Fruit fly (Drosophila melanogaster): ENCODE data around the gene CG13282.

CG13282 gene

DNA sequence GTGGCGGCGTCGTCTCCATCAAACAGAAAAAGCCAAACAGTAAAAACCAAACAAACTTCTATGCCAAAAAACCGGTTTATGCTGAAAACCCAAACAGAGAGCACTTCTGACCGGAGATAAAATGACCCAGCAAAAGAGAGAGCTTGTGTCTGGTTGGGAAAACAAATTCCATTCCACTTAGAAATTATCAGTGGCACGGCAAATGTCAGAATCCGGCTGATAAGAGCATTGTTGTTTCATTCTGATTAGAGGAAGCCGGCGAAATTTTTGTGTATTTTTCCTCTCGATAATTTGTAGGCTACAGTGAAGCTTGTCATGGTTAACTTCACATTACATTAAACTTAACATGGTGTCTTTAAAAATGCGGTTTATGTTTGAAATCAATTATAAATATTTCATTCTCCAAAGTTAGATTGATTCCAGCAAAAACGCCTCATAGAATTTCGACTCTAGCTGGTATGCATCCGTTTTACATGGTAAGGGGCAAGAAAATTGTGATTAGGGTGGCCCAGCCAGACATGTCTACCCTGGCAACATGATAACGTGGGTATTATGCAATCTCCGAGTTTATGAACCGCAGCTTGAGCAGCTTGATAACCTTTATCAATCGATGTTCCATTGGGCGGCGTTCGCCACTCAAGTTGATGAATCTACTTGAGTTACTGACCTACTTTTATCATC is 16.7 kb downstream of the CG13282 start (continued):
- peak; percentile 62; the same call in 1 of the 3 replicates for TF ChIP-seq CG6175 (GFP tag; IDR thresholded peaks at IDR 0.05)
- TF ChIP-seq BtbVII (GFP tag; optimal IDR thresholded peaks at IDR 0.05) = peak; percentile 36
- TF ChIP-seq dysf (GFP tag; IDR thresholded peaks at IDR 0.05) = peak; percentile 59; the same call in 2 of the 3 replicates
- no peak for TF ChIP-seq ac (GFP tag; optimal IDR thresholded peaks at IDR 0.05)
- peak; percentile 27 for TF ChIP-seq CG2678 (tag; optimal IDR thresholded peaks at IDR 0.05)
- no peak for TF ChIP-seq Mrtf (GFP tag; IDR thresholded peaks at IDR 0.05)
- peak; percentile 37 for TF ChIP-seq CG14014 (GFP tag; IDR thresholded peaks at IDR 0.05)
- peak; percentile 5 for TF ChIP-seq CG4820 (GFP tag; optimal IDR thresholded peaks at IDR 0.05)
- 0 out of 2 replicates have a peak, but pooled peaks have one; percentile 30 for TF ChIP-seq seq (GFP tag; IDR thresholded peaks at IDR 0.05)
- TF ChIP-seq Ets65A (GFP tag) = peak; percentile 94
- peak; percentile 8 for TF ChIP-seq CG30403 (GFP tag; optimal IDR thresholded peaks at IDR 0.05)
- peak; percentile 73 for TF ChIP-seq Dip3 (GFP tag; optimal IDR thresholded peaks at IDR 0.05)
- peak; percentile 9 for TF ChIP-seq caup (GFP tag; optimal IDR thresholded peaks at IDR 0.05; ENCODE audit: severe bottlenecking)
- peak; percentile 70 for TF ChIP-seq Rfx (GFP tag; IDR thresholded peaks at IDR 0.05)
- TF ChIP-seq Sox102F (GFP tag; optimal IDR thresholded peaks at IDR 0.05) = peak; percentile 32
- 0 out of 3 replicates have a peak, but pooled peaks have one; percentile 23 for TF ChIP-seq CG6791 (GFP tag; IDR thresholded peaks at IDR 0.05; ENCODE audit: partially characterized antibody)
- TF ChIP-seq CG17829 (tag; optimal IDR thresholded peaks at IDR 0.05) = no peak
- TF ChIP-seq croc (GFP tag; conservative IDR thresholded peaks at IDR 0.05) = no peak
- TF ChIP-seq lab (GFP tag; optimal IDR thresholded peaks at IDR 0.05) = peak; percentile 9
- peak; percentile 35 for TF ChIP-seq Fer3 (tag; optimal IDR thresholded peaks at IDR 0.05)
- TF ChIP-seq tgo (GFP tag; IDR thresholded peaks at IDR 0.05) = peak; percentile 29; the same call in 1 of the 3 replicates
- TF ChIP-seq bab2 (GFP tag; optimal IDR thresholded peaks at IDR 0.05) = peak; percentile 12
- TF ChIP-seq CG7839 (tag; optimal IDR thresholded peaks at IDR 0.05) = peak; percentile 36
- peak; percentile 52; the same call in 1 of the 3 replicates for TF ChIP-seq otp (GFP tag; IDR thresholded peaks at IDR 0.05)
- peak; percentile 45 for TF ChIP-seq CG12769 (tag; optimal IDR thresholded peaks at IDR 0.05)
- peak; percentile 49 to 97 for TF ChIP-seq Pdp1 (GFP tag; optimal IDR thresholded peaks at IDR 0.05)
- TF ChIP-seq chm (GFP tag; IDR thresholded peaks at IDR 0.05) = peak; percentile 18; the same call in 1 of the 2 replicates
- TF ChIP-seq E2f1 (GFP tag; IDR thresholded peaks at IDR 0.05) = peak; percentile 26; the same call in 1 of the 2 replicates
- peak; percentile 5 for TF ChIP-seq ERR (GFP tag; optimal IDR thresholded peaks at IDR 0.05)
- no peak for TF ChIP-seq CG11456 (GFP tag; IDR thresholded peaks at IDR 0.05)
- TF ChIP-seq ftz-f1 (GFP tag; optimal IDR thresholded peaks at IDR 0.05) = peak; percentile 13
- TF ChIP-seq unc-4 (GFP tag; IDR thresholded peaks at IDR 0.05; ENCODE audit: partially characterized antibody) = no peak
- TF ChIP-seq Hr51 (GFP tag; optimal IDR thresholded peaks at IDR 0.05) = peak in 1 of 2 experiments; percentile 37
- no peak for TF ChIP-seq ash1 (GFP tag; optimal IDR thresholded peaks at IDR 0.05)
- TF ChIP-seq rib (GFP tag; IDR thresholded peaks at IDR 0.05) = no peak
- peak; percentile 21 for TF ChIP-seq fu2 (GFP tag; optimal IDR thresholded peaks at IDR 0.05)
- no peak for TF ChIP-seq NC2α (GFP tag; optimal IDR thresholded peaks at IDR 0.05)
- TF ChIP-seq amos (GFP tag; IDR thresholded peaks at IDR 0.05; ENCODE audit: partially characterized antibody) = no peak
- peak; percentile 13; the same call in 1 of the 2 replicates for TF ChIP-seq HLH3B (GFP tag; IDR thresholded peaks at IDR 0.05)
- TF ChIP-seq ci (GFP tag; IDR thresholded peaks at IDR 0.05) = peak; percentile 33; the same call in 1 of the 3 replicates
- peak; percentile 48 for TF ChIP-seq grn (GFP tag; optimal IDR thresholded peaks at IDR 0.05)
- TF ChIP-seq CG11504 (tag; optimal IDR thresholded peaks at IDR 0.05) = peak; percentile 43
- peak; percentile 5 for TF ChIP-seq CG8388 (GFP tag; optimal IDR thresholded peaks at IDR 0.05)
- TF ChIP-seq CG9932 (GFP tag; IDR thresholded peaks at IDR 0.05) = peak; percentile 57
- TF ChIP-seq CG15269 (tag; optimal IDR thresholded peaks at IDR 0.05) = peak; percentile 49
